Worm (Caenorhabditis elegans): ENCODE measurements around the gene hip-1.

DNA sequence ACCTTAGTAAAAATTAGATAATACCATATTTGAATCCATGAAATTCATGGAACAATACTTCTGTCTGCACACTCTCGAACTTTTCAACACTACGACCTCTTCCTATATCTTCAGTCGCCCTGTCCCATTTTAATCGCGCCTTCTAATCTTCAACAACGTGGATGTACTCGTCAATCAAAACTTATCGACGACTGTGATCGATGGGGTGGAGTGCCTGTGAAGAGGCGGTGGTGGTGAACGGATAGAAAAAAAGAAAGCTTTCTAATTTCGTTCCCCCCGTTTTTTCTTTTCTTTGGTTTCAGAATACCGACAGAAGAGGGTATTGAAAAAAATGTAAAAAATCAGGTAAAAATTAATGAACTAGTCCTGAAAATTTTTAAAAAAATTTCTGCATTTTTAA lies 36.7 kb upstream of the hip-1 start:
- TF ChIP-seq dmd-4 (tag; optimal IDR thresholded peaks at IDR 0.05; ENCODE audit: borderline replicate concordance): no peak
- no peak for TF ChIP-seq fkh-10 (GFP tag; optimal IDR thresholded peaks at IDR 0.05)
- no peak for TF ChIP-seq dve-1 (tag; optimal IDR thresholded peaks at IDR 0.05)
- TF ChIP-seq pha-4 (tag; optimal IDR thresholded peaks at IDR 0.05): no peak
- TF ChIP-seq lin-11 (tag; optimal IDR thresholded peaks at IDR 0.05): no peak
- no peak for TF ChIP-seq ceh-22 (tag; optimal IDR thresholded peaks at IDR 0.05)
- TF ChIP-seq pat-9 (tag; optimal IDR thresholded peaks at IDR 0.05): no peak
- TF ChIP-seq ama-1 (optimal IDR thresholded peaks at IDR 0.05): no peak
- TF ChIP-seq nfya-1 (tag; optimal IDR thresholded peaks at IDR 0.05): no peak
- TF ChIP-seq sox-4 (tag; optimal IDR thresholded peaks at IDR 0.05): no peak
